Fruit fly (Drosophila melanogaster) whole organism, prepupa: Measurements from ENCODE around the gene CG5968.

ENCODE experiments used
- CG10669 ChIP-seq: fragments of 200-800 bp; sonication (Bioruptor generic); optimal IDR thresholded peaks from 3 replicates; lab custom pipeline; 2018; ENCODE audit warnings: missing biosample characterization, mild to moderate bottlenecking, missing genetic modification characterization, moderate library complexity
- CG11294 ChIP-seq: fragments of 200-800 bp; sonication (Bioruptor generic); IDR thresholded peaks from 2 replicates; pipeline ENCODE4 v1.3.6; 2022; ENCODE audit warnings: missing biosample characterization, missing genetic modification characterization
- CG11762 ChIP-seq: fragments of 200-800 bp; sonication (Bioruptor generic); optimal IDR thresholded peaks from 3 replicates; lab custom pipeline; 2016; ENCODE audit warnings: missing biosample characterization, missing genetic modification characterization; ENCODE audit not compliant: insufficient read depth
- CG11902 ChIP-seq: fragments of 200-800 bp; sonication (Bioruptor generic); optimal IDR thresholded peaks from 3 replicates; lab custom pipeline; 2016; ENCODE audit warnings: missing biosample characterization, missing genetic modification characterization
- CG15336 ChIP-seq: fragments of 200-800 bp; sonication (Bioruptor generic); IDR thresholded peaks from 2 replicates; pipeline ENCODE4 v1.3.6; 2022; ENCODE audit warnings: missing biosample characterization, missing genetic modification characterization
- CG1621 ChIP-seq: fragments of 200-800 bp; sonication (Bioruptor generic); optimal IDR thresholded peaks from 3 replicates; lab custom pipeline; 2018; ENCODE audit warnings: missing biosample characterization, mild to moderate bottlenecking, missing genetic modification characterization
- CG3032 ChIP-seq: fragments of 200-800 bp; optimal IDR thresholded peaks from 2 replicates; lab custom pipeline; 2019; ENCODE audit warnings: missing biosample characterization, mild to moderate bottlenecking, missing genetic modification characterization, moderate library complexity
- CG32006 ChIP-seq: fragments of 200-800 bp; sonication (Bioruptor generic); optimal IDR thresholded peaks from 3 replicates; lab custom pipeline; 2017; ENCODE audit warnings: missing biosample characterization, mild to moderate bottlenecking, missing genetic modification characterization
- CG34406 ChIP-seq: fragments of 200-800 bp; sonication (Bioruptor generic); optimal IDR thresholded peaks from 3 replicates; lab custom pipeline; 2016; ENCODE audit warnings: missing biosample characterization, missing genetic modification characterization
- CG3919 ChIP-seq: fragments of 200-800 bp; sonication (Bioruptor generic); optimal IDR thresholded peaks from 3 replicates; lab custom pipeline; 2016; ENCODE audit warnings: missing biosample characterization, missing genetic modification characterization
- CG6163 ChIP-seq: fragments of 200-800 bp; sonication (Bioruptor generic); IDR thresholded peaks from 3 replicates; pipeline ENCODE4 v1.3.6; 2022; ENCODE audit warnings: missing biosample characterization, missing genetic modification characterization
- CG6808 ChIP-seq: fragments of 200-800 bp; sonication (Bioruptor generic); optimal IDR thresholded peaks from 3 replicates; lab custom pipeline; 2017; ENCODE audit warnings: missing biosample characterization, missing genetic modification characterization, mild to moderate bottlenecking, moderate library complexity, missing genetic modification reagents
- CG7368 ChIP-seq: fragments of 200-800 bp; sonication (Bioruptor generic); optimal IDR thresholded peaks from 3 replicates; lab custom pipeline; 2016; ENCODE audit warnings: missing biosample characterization, missing genetic modification characterization
- CG8119 ChIP-seq: fragments of 200-800 bp; sonication (Bioruptor generic); IDR thresholded peaks from 3 replicates; pipeline ENCODE4 v1.3.6; 2022; ENCODE audit warnings: missing biosample characterization, missing genetic modification characterization
- CG8319 ChIP-seq: fragments of 200-800 bp; sonication (Bioruptor generic); optimal IDR thresholded peaks from 3 replicates; lab custom pipeline; 2016; ENCODE audit warnings: missing biosample characterization, missing genetic modification characterization
- CG8632 ChIP-seq: fragments of 200-800 bp; sonication (Bioruptor generic); optimal IDR thresholded peaks from 3 replicates; lab custom pipeline; 2016; ENCODE audit warnings: missing biosample characterization, missing genetic modification characterization
- CG9139 ChIP-seq: fragments of 200-800 bp; sonication (Bioruptor generic); optimal IDR thresholded peaks from 3 replicates; lab custom pipeline; 2017; ENCODE audit warnings: missing biosample characterization, mild to moderate bottlenecking, missing genetic modification characterization
- Eip93F ChIP-seq: fragments of 200-800 bp; sonication (Bioruptor generic); optimal IDR thresholded peaks from 2 replicates; lab custom pipeline; 2016; ENCODE audit warnings: missing biosample characterization, mild to moderate bottlenecking, missing genetic modification characterization
- Ets21C ChIP-seq: fragments of 200-800 bp; sonication (Bioruptor generic); optimal IDR thresholded peaks from 3 replicates; lab custom pipeline; 2016; ENCODE audit warnings: missing biosample characterization, missing genetic modification characterization
- Ets96B ChIP-seq: fragments of 200-800 bp; optimal IDR thresholded peaks from 2 replicates; lab custom pipeline; 2019; ENCODE audit warnings: missing biosample characterization, mild to moderate bottlenecking, missing genetic modification characterization, moderate library complexity
- Gug ChIP-seq: fragments of 200-800 bp; sonication (Bioruptor generic); IDR thresholded peaks from 2 replicates; pipeline ENCODE4 v1.3.6; 2022; ENCODE audit warnings: missing biosample characterization, missing genetic modification characterization
- Hr39 ChIP-seq: fragments of 200-800 bp; sonication (Bioruptor generic); optimal IDR thresholded peaks from 2 replicates; lab custom pipeline; 2016; ENCODE audit warnings: missing biosample characterization, missing genetic modification characterization
- Hr4 ChIP-seq: fragments of 200-800 bp; sonication (Bioruptor generic); optimal IDR thresholded peaks from 3 replicates; lab custom pipeline; 2016; ENCODE audit warnings: missing biosample characterization, missing genetic modification characterization
- Lpt ChIP-seq: fragments of 200-800 bp; sonication (Bioruptor generic); optimal IDR thresholded peaks from 3 replicates; lab custom pipeline; 2016; ENCODE audit warnings: missing biosample characterization, missing genetic modification characterization
- Met ChIP-seq: fragments of 200-800 bp; sonication (Bioruptor generic); optimal IDR thresholded peaks from 3 replicates; lab custom pipeline; 2016; ENCODE audit warnings: missing biosample characterization, missing genetic modification characterization
- OdsH ChIP-seq: fragments of 200-800 bp; sonication (Bioruptor generic); optimal IDR thresholded peaks from 3 replicates; lab custom pipeline; 2016; ENCODE audit warnings: missing biosample characterization, missing genetic modification characterization
- Smox ChIP-seq: fragments of 200-800 bp; sonication (Bioruptor generic); optimal IDR thresholded peaks from 3 replicates; lab custom pipeline; 2016; ENCODE audit warnings: missing biosample characterization, missing genetic modification characterization
- Sox102F ChIP-seq: fragments of 200-800 bp; sonication (Bioruptor generic); optimal IDR thresholded peaks from 2 replicates; lab custom pipeline; 2016; ENCODE audit warnings: missing biosample characterization, mild to moderate bottlenecking, missing genetic modification characterization
- acj6 ChIP-seq: fragments of 200-800 bp; sonication (Bioruptor generic); optimal IDR thresholded peaks from 3 replicates; lab custom pipeline; 2016; ENCODE audit warnings: missing biosample characterization, missing genetic modification characterization
- dac ChIP-seq: fragments of 200-800 bp; sonication (Bioruptor generic); optimal IDR thresholded peaks from 2 replicates; lab custom pipeline; 2017; ENCODE audit warnings: missing biosample characterization, mild to moderate bottlenecking, missing genetic modification characterization
- dsx ChIP-seq: fragments of 200-800 bp; optimal IDR thresholded peaks from 3 replicates; lab custom pipeline; 2019; ENCODE audit warnings: missing biosample characterization, mild to moderate bottlenecking, missing genetic modification characterization, moderate library complexity; ENCODE audit not compliant: poor library complexity, severe bottlenecking
- eg ChIP-seq: fragments of 200-800 bp; sonication (Bioruptor generic); IDR thresholded peaks from 3 replicates; pipeline ENCODE4 v1.3.6; 2022; ENCODE audit warnings: missing biosample characterization, missing genetic modification characterization
- esn ChIP-seq: fragments of 200-800 bp; sonication (Bioruptor generic); optimal IDR thresholded peaks from 2 replicates; lab custom pipeline; 2016; ENCODE audit warnings: missing biosample characterization, mild to moderate bottlenecking, missing genetic modification characterization, moderate library complexity
- fd59A ChIP-seq: fragments of 200-800 bp; sonication (Bioruptor generic); optimal IDR thresholded peaks from 2 replicates; lab custom pipeline; 2017; ENCODE audit warnings: missing biosample characterization, mild to moderate bottlenecking, missing genetic modification characterization, missing genetic modification reagents
- fd85E ChIP-seq: fragments of 200-800 bp; sonication (Bioruptor generic); optimal IDR thresholded peaks from 3 replicates; lab custom pipeline; 2016; ENCODE audit warnings: missing biosample characterization, missing genetic modification characterization
- fkh ChIP-seq: fragments of 200-800 bp; sonication (Bioruptor generic); optimal IDR thresholded peaks from 3 replicates; lab custom pipeline; 2017; ENCODE audit warnings: missing biosample characterization, mild to moderate bottlenecking, missing genetic modification characterization, moderate library complexity
- lz ChIP-seq: fragments of 200-800 bp; sonication (Bioruptor generic); optimal IDR thresholded peaks from 3 replicates; lab custom pipeline; 2016; ENCODE audit warnings: missing biosample characterization, missing genetic modification characterization
- net ChIP-seq: fragments of 200-800 bp; sonication (Bioruptor generic); optimal IDR thresholded peaks from 3 replicates; lab custom pipeline; 2016; ENCODE audit warnings: missing biosample characterization, missing genetic modification characterization
- pdm3 ChIP-seq: fragments of 200-800 bp; sonication (Bioruptor generic); optimal IDR thresholded peaks from 3 replicates; lab custom pipeline; 2016; ENCODE audit warnings: missing biosample characterization, missing genetic modification characterization
- salr ChIP-seq, 2 experiments: fragments of 200-800 bp; sonication (Bioruptor generic); optimal IDR thresholded peaks; 3 replicates each; lab custom pipeline; 2016 to 2018; ENCODE audit warnings: missing biosample characterization in 2 of 2, missing genetic modification characterization in 2 of 2, mild to moderate bottlenecking in 1 of 2
- spab ChIP-seq: fragments of 200-800 bp; sonication (Bioruptor generic); optimal IDR thresholded peaks from 2 replicates; lab custom pipeline; 2017; ENCODE audit warnings: missing biosample characterization, mild to moderate bottlenecking, missing genetic modification characterization, missing genetic modification reagents
- ss ChIP-seq, 2 experiments: fragments of 200-800 bp; sonication (Bioruptor generic); optimal IDR thresholded peaks; 2 replicates in 1 of 2; 3 replicates in 1 of 2; lab custom pipeline; 2017 to 2018; ENCODE audit warnings: mild to moderate bottlenecking in 2 of 2, missing biosample characterization in 2 of 2, missing genetic modification characterization in 2 of 2, moderate library complexity in 1 of 2
- svp ChIP-seq: fragments of 200-800 bp; sonication (Bioruptor generic); peaks from one replicate; lab custom pipeline; 2016; ENCODE audit warnings: missing biosample characterization, missing genetic modification characterization
- vri ChIP-seq: fragments of 200-800 bp; sonication (Bioruptor generic); optimal IDR thresholded peaks from 3 replicates; lab custom pipeline; 2016; ENCODE audit warnings: missing biosample characterization, mild to moderate bottlenecking, missing genetic modification characterization

Gene CG5968

dm6 chr2L:16523091-16523490 is 26.7 kb downstream of the CG5968 start (continued):
- no peak for TF ChIP-seq OdsH (GFP tag; lab: Kevin White, UChicago)
- TF ChIP-seq CG10669 (GFP tag; lab: Kevin White, UChicago) = peak; percentile 37
- no peak for TF ChIP-seq fd85E
- TF ChIP-seq CG34406 = peak; percentile 9
- no peak for TF ChIP-seq CG7368 (GFP tag; lab: Kevin White, UChicago)
- peak; percentile 79 for TF ChIP-seq eg (GFP tag; lab: Robert Waterston, UW)
- no peak for TF ChIP-seq CG8632 (GFP tag; lab: Kevin White, UChicago)
- TF ChIP-seq Met = no peak
- no peak for TF ChIP-seq pdm3
- peak; percentile 35; the same call in 1 of the 3 replicates for TF ChIP-seq CG8119 (GFP tag; lab: Robert Waterston, UW)
- no peak for TF ChIP-seq lz (GFP tag; lab: Kevin White, UChicago)
- no peak for TF ChIP-seq Hr39 (GFP tag; lab: Kevin White, UChicago)
- TF ChIP-seq CG9139 = peak; percentile 11
- no peak for TF ChIP-seq CG32006
- TF ChIP-seq Eip93F (GFP tag; lab: Kevin White, UChicago) = no peak
- no peak for TF ChIP-seq CG3919 (GFP tag; lab: Kevin White, UChicago)
- TF ChIP-seq Ets21C (GFP tag; lab: Kevin White, UChicago) = no peak
- peak; percentile 44 for TF ChIP-seq Lpt (GFP tag; lab: Kevin White, UChicago)
- TF ChIP-seq salr (GFP tag; optimal IDR thresholded peaks at IDR 0.05; lab: Kevin White, UChicago) = peak in 1 of 2 experiments; percentile 43
- 0 out of 2 replicates have a peak, but pooled peaks have one; percentile 25 for TF ChIP-seq CG15336 (GFP tag; lab: Robert Waterston, UW)
- peak; percentile 31 for TF ChIP-seq CG1621 (tag; lab: Kevin White, UChicago)

dm6 chr2L:16522286-16522646 is 27.5 kb downstream of the CG5968 start:
- TF ChIP-seq eg (GFP tag; lab: Robert Waterston, UW) = peak; percentile 47; the same call in 1 of the 3 replicates
- TF ChIP-seq CG15336 (GFP tag; lab: Robert Waterston, UW) = no peak
- peak; percentile 6; the same call in 1 of the 2 replicates for TF ChIP-seq CG11294 (GFP tag; lab: Robert Waterston, UW)
- peak; percentile 52 for TF ChIP-seq CG6163

dm6 chr2L:16521345-16522285 is 28.1 kb downstream of the CG5968 start:
- peak; percentile 71 for TF ChIP-seq vri
- TF ChIP-seq CG11762 = no peak
- TF ChIP-seq CG6163 = peak; percentile 88
- TF ChIP-seq Hr4 (GFP tag; lab: Kevin White, UChicago) = peak; percentile 62
- no peak for TF ChIP-seq Ets21C (GFP tag; lab: Kevin White, UChicago)
- TF ChIP-seq Sox102F = peak; percentile 37
- TF ChIP-seq CG6808 (GFP tag; lab: Kevin White, UChicago) = peak; percentile 78
- TF ChIP-seq CG32006 = peak; percentile 79
- TF ChIP-seq CG9139 = peak; percentile 73
- TF ChIP-seq CG8119 (GFP tag; lab: Robert Waterston, UW) = peak; percentile 68
- TF ChIP-seq fkh (GFP tag; lab: Kevin White, UChicago) = peak; percentile 100
- peak; percentile 65 for TF ChIP-seq spab (GFP tag; lab: Kevin White, UChicago)
- peak; percentile 50 for TF ChIP-seq fd85E
- TF ChIP-seq Gug (GFP tag; lab: Robert Waterston, UW) = peak; percentile 39
- TF ChIP-seq Smox (GFP tag; lab: Kevin White, UChicago) = no peak
- TF ChIP-seq dsx (GFP tag; lab: Kevin White, UChicago) = peak; percentile 43
- TF ChIP-seq CG10669 (GFP tag; lab: Kevin White, UChicago) = peak; percentile 57
- peak; percentile 21 for TF ChIP-seq CG3032
- peak; percentile 58 for TF ChIP-seq fd59A
- peak; percentile 38 for TF ChIP-seq Ets96B (tag; lab: Kevin White, UChicago)
- no peak for TF ChIP-seq lz (GFP tag; lab: Kevin White, UChicago)
- no peak for TF ChIP-seq acj6 (GFP tag; lab: Kevin White, UChicago)
- TF ChIP-seq svp (GFP tag; lab: Kevin White, UChicago) = peak; percentile 73
- peak; percentile 11 for TF ChIP-seq esn (GFP tag; lab: Kevin White, UChicago)
- peak; percentile 90 to 95 for TF ChIP-seq ss (GFP tag; optimal IDR thresholded peaks at IDR 0.05; lab: Kevin White, UChicago)
- TF ChIP-seq Lpt (GFP tag; lab: Kevin White, UChicago) = peak; percentile 84
- peak; percentile 57 for TF ChIP-seq net
- TF ChIP-seq Hr39 (GFP tag; lab: Kevin White, UChicago) = no peak
- peak; percentile 29 for TF ChIP-seq CG8319 (GFP tag; lab: Kevin White, UChicago)
- TF ChIP-seq dac (GFP tag; lab: Kevin White, UChicago) = peak; percentile 43
- no peak for TF ChIP-seq CG11902 (GFP tag; lab: Kevin White, UChicago)
